Fruit fly (Drosophila melanogaster) whole organism, embryonic: Measurements from ENCODE around the gene CheA7a.

Experiments
- ATbp ChIP-seq: fragments of 200-800 bp; sonication (Bioruptor generic); optimal IDR thresholded peaks from 2 replicates; lab custom pipeline; 2017; ENCODE audit warnings: missing biosample characterization, mild to moderate bottlenecking, missing genetic modification characterization, missing genetic modification reagents
- Atf-2 ChIP-seq: fragments of 200-800 bp; sonication (Bioruptor generic); optimal IDR thresholded peaks from 2 replicates; lab custom pipeline; 2016; ENCODE audit warnings: missing biosample characterization, missing genetic modification characterization
- Atf3 ChIP-seq: fragments of 200-800 bp; sonication (Bioruptor generic); optimal IDR thresholded peaks from 3 replicates; lab custom pipeline; 2016; ENCODE audit warnings: missing biosample characterization, missing genetic modification characterization
- CG10147 ChIP-seq: fragments of 200-800 bp; sonication (Bioruptor generic); optimal IDR thresholded peaks from 2 replicates; lab custom pipeline; 2019; ENCODE audit warnings: missing biosample characterization, mild to moderate bottlenecking, missing genetic modification characterization, moderate library complexity
- CG11560 ChIP-seq: fragments of 200-800 bp; sonication (Bioruptor generic); IDR thresholded peaks from 3 replicates; pipeline ENCODE4 v1.3.6; 2022; ENCODE audit warnings: missing biosample characterization, missing genetic modification characterization
- CG12391 ChIP-seq: fragments of 200-800 bp; sonication (Bioruptor generic); optimal IDR thresholded peaks from 3 replicates; lab custom pipeline; 2018; ENCODE audit warnings: missing biosample characterization, mild to moderate bottlenecking, missing genetic modification characterization, moderate library complexity
- CG17186 ChIP-seq: fragments of 200-800 bp; sonication (Bioruptor generic); optimal IDR thresholded peaks from 3 replicates; lab custom pipeline; 2017; ENCODE audit warnings: missing biosample characterization, missing genetic modification reagents, missing genetic modification characterization
- CG18262 ChIP-seq: fragments of 200-800 bp; optimal IDR thresholded peaks from 3 replicates; lab custom pipeline; 2019; ENCODE audit warnings: missing biosample characterization, mild to moderate bottlenecking, missing genetic modification characterization, moderate library complexity
- CG2678 ChIP-seq: fragments of 200-800 bp; sonication (Bioruptor generic); optimal IDR thresholded peaks from 3 replicates; lab custom pipeline; 2019; ENCODE audit warnings: missing biosample characterization, mild to moderate bottlenecking, missing genetic modification characterization, moderate library complexity
- CG30020 ChIP-seq: fragments of 200-800 bp; optimal IDR thresholded peaks from 2 replicates; lab custom pipeline; 2019; ENCODE audit warnings: missing biosample characterization, mild to moderate bottlenecking, missing genetic modification characterization, moderate library complexity
- CG4854 ChIP-seq: fragments of 200-800 bp; sonication (Bioruptor generic); optimal IDR thresholded peaks from 2 replicates; lab custom pipeline; 2016; ENCODE audit warnings: missing biosample characterization, missing genetic modification characterization, inconsistent platforms
- CG8388 ChIP-seq: fragments of 200-800 bp; sonication (Bioruptor generic); optimal IDR thresholded peaks from 2 replicates; lab custom pipeline; 2019; ENCODE audit warnings: missing biosample characterization, mild to moderate bottlenecking, missing genetic modification characterization, moderate library complexity
- CG9817 ChIP-seq: fragments of 200-800 bp; sonication (Bioruptor generic); optimal IDR thresholded peaks from 2 replicates; lab custom pipeline; 2018; ENCODE audit warnings: missing biosample characterization, mild to moderate bottlenecking, missing genetic modification characterization, moderate library complexity
- Elba2 ChIP-seq: fragments of 200-800 bp; sonication (Bioruptor generic); optimal IDR thresholded peaks from 3 replicates; lab custom pipeline; 2016; ENCODE audit warnings: missing biosample characterization, missing genetic modification characterization
- Gsc ChIP-seq: fragments of 200-800 bp; sonication (Bioruptor generic); IDR thresholded peaks from 2 replicates; pipeline ENCODE4 v1.3.6; 2022; ENCODE audit warnings: missing biosample characterization, missing genetic modification characterization
- H15 ChIP-seq: fragments of 200-800 bp; sonication (Bioruptor generic); IDR thresholded peaks from 3 replicates; pipeline ENCODE4 v1.3.6; 2022; ENCODE audit warnings: missing biosample characterization, missing genetic modification characterization
- Hey ChIP-seq: fragments of 200-800 bp; sonication (Bioruptor generic); optimal IDR thresholded peaks from 3 replicates; lab custom pipeline; 2018; ENCODE audit warnings: missing biosample characterization, mild to moderate bottlenecking, missing genetic modification characterization
- Lpt ChIP-seq: fragments of >200 bp; optimal IDR thresholded peaks from 2 replicates; lab custom pipeline; 2018; ENCODE audit warnings: missing biosample characterization, missing genetic modification characterization
- MESR4 ChIP-seq: fragments of 200-800 bp; sonication (Bioruptor generic); optimal IDR thresholded peaks from 2 replicates; lab custom pipeline; 2018; ENCODE audit warnings: missing biosample characterization, mild to moderate bottlenecking, missing genetic modification characterization, moderate library complexity
- Myb ChIP-seq: fragments of 200-800 bp; sonication (Bioruptor generic); optimal IDR thresholded peaks from 2 replicates; lab custom pipeline; 2016; ENCODE audit warnings: missing biosample characterization, missing genetic modification characterization
- Nf-YA ChIP-seq: fragments of 200-800 bp; sonication (Bioruptor generic); IDR thresholded peaks from 2 replicates; pipeline ENCODE4 v1.3.6; 2022; ENCODE audit warnings: missing biosample characterization, missing genetic modification characterization
- Sin3A ChIP-seq: fragments of >200 bp; optimal IDR thresholded peaks from 2 replicates; lab custom pipeline; 2018
- Sox100B ChIP-seq: fragments of 200-800 bp; sonication (Bioruptor generic); optimal IDR thresholded peaks from 3 replicates; lab custom pipeline; 2018; ENCODE audit warnings: missing biosample characterization, mild to moderate bottlenecking, missing genetic modification characterization
- Sox102F ChIP-seq: fragments of 200-800 bp; sonication (Bioruptor generic); optimal IDR thresholded peaks from 2 replicates; lab custom pipeline; 2018; ENCODE audit warnings: missing biosample characterization, mild to moderate bottlenecking, missing genetic modification characterization, moderate library complexity
- ab ChIP-seq: fragments of 200-800 bp; sonication (Bioruptor generic); optimal IDR thresholded peaks from 2 replicates; lab custom pipeline; 2016; ENCODE audit warnings: missing biosample characterization, missing genetic modification characterization
- caup ChIP-seq: fragments of 200-800 bp; sonication (Bioruptor generic); optimal IDR thresholded peaks from 3 replicates; lab custom pipeline; 2017; ENCODE audit warnings: missing biosample characterization, mild to moderate bottlenecking, missing genetic modification characterization, moderate library complexity; ENCODE audit not compliant: severe bottlenecking
- chinmo ChIP-seq: fragments of 200-800 bp; sonication (Bioruptor generic); IDR thresholded peaks from 4 replicates; pipeline ENCODE4 v1.3.6; 2022; ENCODE audit warnings: missing biosample characterization, missing genetic modification characterization; ENCODE audit not compliant: partially characterized antibody
- chn ChIP-seq: fragments of 200-800 bp; sonication (Bioruptor generic); optimal IDR thresholded peaks from 2 replicates; lab custom pipeline; 2016; ENCODE audit warnings: missing biosample characterization, missing genetic modification characterization
- dpn ChIP-seq, 2 experiments: fragments of 200-800 bp; sonication (Bioruptor generic); optimal IDR thresholded peaks; 3 replicates each; lab custom pipeline; 2016; ENCODE audit warnings: missing biosample characterization in 2 of 2, missing genetic modification characterization in 2 of 2
- fd3F ChIP-seq: fragments of 200-800 bp; sonication (Bioruptor generic); optimal IDR thresholded peaks from 2 replicates; lab custom pipeline; 2018; ENCODE audit warnings: missing biosample characterization, mild to moderate bottlenecking, missing genetic modification characterization, moderate library complexity
- gce ChIP-seq: fragments of 200-800 bp; sonication (Bioruptor generic); IDR thresholded peaks from 3 replicates; pipeline ENCODE4 v1.3.6; 2022; ENCODE audit warnings: missing biosample characterization, missing genetic modification characterization
- gfzf ChIP-seq: fragments of 200-800 bp; sonication (Bioruptor generic); optimal IDR thresholded peaks from 2 replicates; lab custom pipeline; 2016; ENCODE audit warnings: missing biosample characterization, mild to moderate bottlenecking, missing genetic modification characterization, moderate library complexity
- hkb ChIP-seq, 2 experiments: fragments of 200-800 bp in 1 of 2; fragments of >200 bp in 1 of 2; sonication (Bioruptor generic) in 1 of 2; IDR thresholded peaks in 1 of 2; optimal IDR thresholded peaks in 1 of 2; 2 replicates each; pipeline versions ENCODE4 v1.3.6 to Lab custom; 2017 to 2022; ENCODE audit warnings: missing biosample characterization in 1 of 2, missing genetic modification characterization in 1 of 2
- hth ChIP-seq: fragments of >200 bp; optimal IDR thresholded peaks from 2 replicates; lab custom pipeline; 2017; ENCODE audit warnings: inconsistent platforms
- inv ChIP-seq: fragments of 200-800 bp; sonication (Bioruptor generic); IDR thresholded peaks from 2 replicates; pipeline ENCODE4 v1.3.6; 2022; ENCODE audit warnings: missing biosample characterization, missing genetic modification characterization; ENCODE audit not compliant: partially characterized antibody
- jing ChIP-seq: fragments of 200-800 bp; sonication (Bioruptor generic); optimal IDR thresholded peaks from 2 replicates; lab custom pipeline; 2018; ENCODE audit warnings: missing biosample characterization, mild to moderate bottlenecking, missing genetic modification characterization
- jumu ChIP-seq: fragments of 200-800 bp; sonication (Bioruptor generic); optimal IDR thresholded peaks from 3 replicates; lab custom pipeline; 2016; ENCODE audit warnings: missing biosample characterization, missing genetic modification characterization
- kni ChIP-seq: fragments of 200-800 bp; sonication (Bioruptor generic); optimal IDR thresholded peaks from 3 replicates; lab custom pipeline; 2017; ENCODE audit warnings: mild to moderate bottlenecking, missing biosample characterization, missing genetic modification reagents, missing genetic modification characterization
- lbe ChIP-seq: fragments of 200-800 bp; sonication (Bioruptor generic); optimal IDR thresholded peaks from 2 replicates; lab custom pipeline; 2016; ENCODE audit warnings: missing biosample characterization, mild to moderate bottlenecking, missing genetic modification characterization
- maf-S ChIP-seq: fragments of 200-800 bp; sonication (Bioruptor generic); optimal IDR thresholded peaks from 2 replicates; lab custom pipeline; 2016; ENCODE audit warnings: missing biosample characterization, missing genetic modification characterization
- mld ChIP-seq: fragments of 200-800 bp; sonication (Bioruptor generic); IDR thresholded peaks from 3 replicates; pipeline ENCODE4 v1.3.6; 2022; ENCODE audit warnings: missing biosample characterization, missing genetic modification characterization; ENCODE audit not compliant: partially characterized antibody
- nerfin-1 ChIP-seq: fragments of 200-800 bp; sonication (Bioruptor generic); optimal IDR thresholded peaks from 3 replicates; lab custom pipeline; 2019; ENCODE audit warnings: missing biosample characterization, mild to moderate bottlenecking, missing genetic modification characterization, moderate library complexity
- nmo ChIP-seq: fragments of 200-800 bp; sonication (Bioruptor generic); optimal IDR thresholded peaks from 2 replicates; lab custom pipeline; 2018; ENCODE audit warnings: missing biosample characterization, mild to moderate bottlenecking, missing genetic modification characterization, moderate library complexity
- pum ChIP-seq: fragments of 200-800 bp; sonication (Bioruptor generic); optimal IDR thresholded peaks from 2 replicates; lab custom pipeline; 2016; ENCODE audit warnings: missing biosample characterization, missing genetic modification characterization
- pzg ChIP-seq: fragments of 200-800 bp; sonication (Bioruptor generic); optimal IDR thresholded peaks from 3 replicates; lab custom pipeline; 2018; ENCODE audit warnings: missing biosample characterization, mild to moderate bottlenecking, missing genetic modification characterization, moderate library complexity
- rib ChIP-seq: fragments of 200-800 bp; sonication (Bioruptor generic); IDR thresholded peaks from 2 replicates; pipeline ENCODE4 v1.3.6; 2022; ENCODE audit warnings: missing biosample characterization, missing genetic modification characterization
- seq ChIP-seq: fragments of 200-800 bp; sonication (Bioruptor generic); IDR thresholded peaks from 2 replicates; pipeline ENCODE4 v1.3.6; 2022; ENCODE audit warnings: missing biosample characterization, missing genetic modification characterization
- sim ChIP-seq: fragments of 200-800 bp; sonication (Bioruptor generic); IDR thresholded peaks from 2 replicates; pipeline ENCODE4 v1.3.6; 2022; ENCODE audit warnings: missing biosample characterization, missing genetic modification characterization
- vvl ChIP-seq: fragments of 200-800 bp; sonication (Bioruptor generic); IDR thresholded peaks from 2 replicates; pipeline ENCODE4 v1.3.6; 2022; ENCODE audit warnings: missing biosample characterization, missing genetic modification characterization
- zen ChIP-seq: fragments of 200-800 bp; sonication (Bioruptor generic); optimal IDR thresholded peaks from 3 replicates; lab custom pipeline; 2018; ENCODE audit warnings: missing biosample characterization, mild to moderate bottlenecking, missing genetic modification characterization, moderate library complexity
- zfh1 ChIP-seq: fragments of 200-800 bp; sonication (Bioruptor generic); IDR thresholded peaks from 3 replicates; pipeline ENCODE4 v1.3.6; 2022; ENCODE audit warnings: missing biosample characterization, missing genetic modification characterization

CheA7a gene

dm6 chrX:7338538-7338937 lies 39.4 kb upstream of the CheA7a start (continued):
- TF ChIP-seq inv (GFP tag; lab: Robert Waterston, UW) (no peak), Lpt (no peak), kni (no peak), CG17186 (peak; percentile 6), vvl (peak; percentile 72), Sox102F (GFP tag; lab: Kevin White, UChicago) (peak; percentile 80), CG18262 (tag; lab: Kevin White, UChicago) (peak; percentile 69), fd3F (GFP tag; lab: Kevin White, UChicago) (peak; percentile 56), gce (GFP tag; lab: Robert Waterston, UW) (no peak), hkb (optimal IDR thresholded peaks at IDR 0.05; lab: Kevin White, UChicago) (no peak), hkb (GFP tag; IDR thresholded peaks at IDR 0.05; lab: Robert Waterston, UW) (peak; percentile 72), Sox100B (GFP tag; lab: Kevin White, UChicago) (peak; percentile 75), jing (GFP tag; lab: Kevin White, UChicago) (peak; percentile 37), CG9817 (peak; percentile 49), CG2678 (tag; lab: Kevin White, UChicago) (peak; percentile 83), dpn (GFP tag; optimal IDR thresholded peaks at IDR 0.05; lab: Kevin White, UChicago) (peak; percentile 49 to 56), zen (peak; percentile 1), CG8388 (peak; percentile 60), Sin3A (no peak), Hey (tag; lab: Kevin White, UChicago) (peak; percentile 3), H15 (no peak), sim (GFP tag; lab: Robert Waterston, UW) (no peak), gfzf (no peak), pzg (GFP tag; lab: Kevin White, UChicago) (no peak), ab (GFP tag; lab: Kevin White, UChicago) (no peak), maf-S (GFP tag; lab: Kevin White, UChicago) (peak; percentile 33), pum (GFP tag; lab: Kevin White, UChicago) (peak; percentile 43), CG10147 (GFP tag; lab: Kevin White, UChicago) (peak; percentile 37), jumu (GFP tag; lab: Kevin White, UChicago) (peak; percentile 35), CG4854 (GFP tag; lab: Kevin White, UChicago) (peak; percentile 38), Elba2 (GFP tag; lab: Kevin White, UChicago) (no peak), chinmo (GFP tag; lab: Robert Waterston, UW) (no peak), Gsc (GFP tag; lab: Robert Waterston, UW) (no peak), Myb (peak; percentile 16), seq (GFP tag; lab: Robert Waterston, UW) (peak; percentile 58; the same call in 1 of the 2 replicates), Nf-YA (GFP tag; lab: Robert Waterston, UW) (no peak), chn (no peak), caup (peak; percentile 74), CG30020 (tag; lab: Kevin White, UChicago) (peak; percentile 12), mld (GFP tag; lab: Robert Waterston, UW) (no peak), rib (GFP tag; lab: Robert Waterston, UW) (0 out of 2 replicates have a peak, but pooled peaks have one; percentile 26), CG12391 (tag; lab: Kevin White, UChicago) (peak; percentile 68), zfh1 (GFP tag; lab: Robert Waterston, UW) (no peak; the same call in 2 of the 3 replicates), MESR4 (GFP tag; lab: Kevin White, UChicago) (no peak), nerfin-1 (tag; lab: Kevin White, UChicago) (peak; percentile 62), lbe (no peak), ATbp (GFP tag; lab: Kevin White, UChicago) (peak; percentile 81), Atf3 (no peak), hth (no peak), nmo (GFP tag; lab: Kevin White, UChicago) (peak; percentile 62), CG11560 (tag; lab: Robert Waterston, UW) (no peak), Atf-2 (GFP tag; lab: Kevin White, UChicago) (peak; percentile 42)
